Fruit fly (Drosophila melanogaster) whole organism: ENCODE results near the gene CG9269.
A peak's percentile ranks its signal among the peaks of the same experiment; 100 is the strongest.

ENCODE experiments used
- CG8478 ChIP-seq: fragments of >200 bp; optimal IDR thresholded peaks from 2 replicates; lab custom pipeline; 2018; ENCODE audit warnings: inconsistent platforms
- Dll ChIP-seq: fragments of >200 bp; optimal IDR thresholded peaks from 2 replicates; lab custom pipeline; 2017
- EcR ChIP-seq, 2 experiments: fragments of >200 bp; optimal IDR thresholded peaks; 2 replicates each; lab custom pipeline; 2017; ENCODE audit warnings: missing biosample characterization in 2 of 2, missing genetic modification characterization in 2 of 2, missing genetic modification reagents in 2 of 2
- pan ChIP-seq: fragments of >200 bp; optimal IDR thresholded peaks from 2 replicates; lab custom pipeline; 2017
- psq ChIP-seq: fragments of >200 bp; optimal IDR thresholded peaks from 2 replicates; lab custom pipeline; 2017
- usp ChIP-seq: fragments of >200 bp; optimal IDR thresholded peaks from 2 replicates; lab custom pipeline; 2017; ENCODE audit warnings: missing biosample characterization, missing genetic modification characterization, mixed read lengths

CG9269 gene

DNA sequence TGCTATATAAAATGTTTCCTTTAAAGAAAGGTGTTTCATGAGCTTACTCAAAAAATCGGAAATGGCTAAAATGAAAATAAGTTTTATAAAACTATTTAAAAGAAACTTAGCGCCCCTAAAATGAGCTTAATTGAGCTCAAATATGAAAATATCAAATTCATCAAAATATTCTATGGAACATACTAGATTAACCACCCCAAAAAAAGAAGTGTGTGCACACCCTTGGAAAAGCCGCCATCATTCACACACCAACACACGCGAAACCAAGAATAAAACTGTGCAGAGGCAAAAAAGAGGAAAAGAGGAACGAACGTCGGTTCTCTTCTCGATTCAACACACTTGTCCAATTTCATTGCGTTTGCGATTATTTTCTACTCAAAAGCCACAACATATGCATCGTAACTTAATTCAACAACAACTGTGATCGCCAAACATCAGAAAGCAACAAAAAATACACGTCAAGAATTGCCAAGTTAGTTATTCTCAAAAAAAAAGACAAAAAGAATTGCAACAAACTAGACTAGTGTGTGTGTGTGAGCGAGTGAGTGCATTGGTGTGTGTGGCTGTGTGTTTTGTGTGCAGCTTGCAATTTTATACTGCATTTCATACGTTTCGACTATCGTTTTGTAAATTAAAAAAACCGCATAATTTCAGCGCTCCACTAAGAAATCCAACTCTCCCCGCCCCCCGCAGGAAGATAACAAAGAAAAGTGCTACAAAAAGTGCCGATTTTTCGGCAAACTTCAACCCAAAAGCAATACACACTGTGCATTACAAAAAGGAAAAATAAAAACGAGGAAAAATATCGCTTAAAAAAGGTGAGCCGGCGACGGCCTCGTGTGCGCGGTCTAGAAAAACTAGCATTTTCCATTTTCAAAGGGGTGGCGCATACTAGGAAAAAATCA is 31.3 kb downstream of the CG9269 start, which contains the start of gene rin:
Gene rin, plus strand, starts transcription at position 276 of the 905 bp plus-strand sequence.
- TF ChIP-seq EcR (GFP tag; optimal IDR thresholded peaks at IDR 0.05; lab: Kevin White, UChicago) (no peak), psq (lab: Kevin White, UChicago) (no peak), pan (lab: Kevin White, UChicago) (no peak), Dll (lab: Kevin White, UChicago) (no peak), usp (GFP tag; lab: Kevin White, UChicago) (no peak), CG8478 (no peak)

DNA sequence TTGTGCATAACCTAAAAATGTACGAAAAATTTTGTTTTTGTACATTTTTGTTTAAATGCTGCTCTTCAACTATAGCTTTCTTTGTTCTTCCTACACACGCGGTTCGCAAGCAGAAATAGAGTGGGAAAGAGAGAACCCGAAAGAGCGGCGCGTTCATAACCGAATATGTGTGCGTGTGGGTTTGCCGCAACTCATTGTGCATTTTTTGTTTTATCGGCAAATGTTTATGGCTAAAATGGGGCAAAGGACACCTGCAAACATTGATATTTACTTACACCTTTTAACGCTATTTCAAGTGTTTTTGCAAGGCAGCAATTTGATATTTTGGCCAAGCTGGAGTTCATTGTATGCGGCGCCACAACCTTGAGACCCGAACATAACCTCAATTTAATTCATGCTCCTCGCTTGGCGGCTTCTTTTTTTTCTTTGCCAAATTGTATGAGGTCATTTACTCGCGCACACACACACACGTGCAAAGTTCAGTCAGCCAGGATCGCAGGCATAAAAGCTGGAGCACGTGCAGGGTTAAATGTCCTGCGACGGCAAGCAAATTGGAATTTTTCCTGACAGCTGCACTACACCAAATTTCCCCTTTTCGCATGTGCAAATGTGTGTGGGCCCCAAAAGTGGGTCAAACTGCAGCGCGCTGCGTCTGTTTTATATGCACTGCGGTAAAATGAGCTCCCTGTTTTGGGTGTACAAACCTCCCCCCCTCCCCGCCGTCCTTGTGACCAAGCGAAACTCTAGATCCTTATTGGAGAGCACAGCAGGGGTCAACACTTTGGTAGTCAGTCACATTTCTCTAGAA is 32.2 kb downstream of the CG9269 start:
- TF ChIP-seq EcR (GFP tag; optimal IDR thresholded peaks at IDR 0.05; lab: Kevin White, UChicago) (peak in 1 of 2 experiments; percentile 71), Dll (lab: Kevin White, UChicago) (no peak)

DNA sequence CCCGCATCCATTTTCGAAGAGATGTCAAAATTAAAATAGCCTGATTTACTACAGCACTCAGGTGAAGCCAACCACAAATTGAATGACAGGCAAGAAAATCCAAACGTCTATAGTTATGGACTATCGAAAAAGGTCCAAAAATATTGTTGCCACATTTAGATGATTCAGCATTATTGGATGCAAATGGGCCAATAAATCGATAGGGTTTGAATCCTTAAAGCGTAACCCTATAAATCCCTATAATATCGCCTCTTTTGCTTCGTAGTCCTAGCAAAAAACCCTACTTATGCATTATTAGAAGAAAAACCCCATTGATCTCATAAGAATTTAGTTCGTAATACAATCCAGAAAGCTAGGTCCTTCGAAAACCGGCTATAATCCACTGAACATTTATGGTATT is 40.6 kb downstream of the CG9269 start, which contains the start of gene Rbp4:
Gene Rbp4, minus strand, starts transcription at position 101 of the 400 bp plus-strand sequence.
- no peak for TF ChIP-seq Dll (lab: Kevin White, UChicago)

DNA sequence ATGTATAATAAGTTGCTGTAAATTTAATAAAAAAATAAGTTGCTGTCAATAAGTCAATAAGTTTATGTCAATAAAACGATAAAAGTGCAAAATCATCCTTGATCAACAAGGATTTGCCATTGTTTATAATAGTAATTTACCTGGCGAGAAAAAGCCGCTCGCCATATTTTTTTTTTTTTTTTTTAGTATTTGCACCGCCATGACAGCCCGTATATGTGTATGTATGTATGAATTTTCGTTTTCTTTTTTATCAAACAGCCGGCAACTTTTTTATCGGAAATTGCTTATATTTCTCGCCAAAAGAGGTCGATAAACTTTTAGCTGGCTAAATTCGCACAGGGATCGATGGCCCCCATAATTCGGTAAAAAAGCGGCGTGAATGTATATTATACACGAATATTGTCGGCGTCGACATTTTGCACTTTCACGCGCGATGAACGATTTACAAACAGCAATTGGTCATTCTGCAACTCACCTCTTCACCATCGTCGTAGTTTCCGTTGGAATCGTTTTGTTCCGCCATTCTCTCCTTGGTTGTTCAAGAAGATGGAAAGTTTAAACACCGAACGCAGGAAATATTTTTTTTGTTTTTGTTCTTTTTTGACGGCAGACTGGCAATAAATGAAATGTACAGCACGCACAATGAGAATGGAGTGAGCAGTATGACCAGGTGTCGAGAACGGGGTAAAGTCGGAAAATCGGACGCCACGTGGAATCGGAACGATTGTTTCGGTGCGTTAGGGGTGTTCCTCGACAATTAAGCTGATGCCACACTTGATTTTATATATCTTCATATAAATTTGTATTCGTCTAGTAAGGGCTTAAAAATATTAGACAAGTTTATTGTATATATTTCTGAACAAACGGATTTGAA is 44.4 kb downstream of the CG9269 start, which contains the start of gene Hrb87F:
Gene Hrb87F, minus strand, starts transcription at position 667 of the 874 bp plus-strand sequence.
- TF ChIP-seq Dll (lab: Kevin White, UChicago) = no peak
- no peak for TF ChIP-seq CG8478
- TF ChIP-seq pan (lab: Kevin White, UChicago) = no peak
- TF ChIP-seq usp (GFP tag; lab: Kevin White, UChicago) = no peak
- TF ChIP-seq psq (lab: Kevin White, UChicago) = no peak
- no peak for TF ChIP-seq EcR (GFP tag; optimal IDR thresholded peaks at IDR 0.05; lab: Kevin White, UChicago)

DNA sequence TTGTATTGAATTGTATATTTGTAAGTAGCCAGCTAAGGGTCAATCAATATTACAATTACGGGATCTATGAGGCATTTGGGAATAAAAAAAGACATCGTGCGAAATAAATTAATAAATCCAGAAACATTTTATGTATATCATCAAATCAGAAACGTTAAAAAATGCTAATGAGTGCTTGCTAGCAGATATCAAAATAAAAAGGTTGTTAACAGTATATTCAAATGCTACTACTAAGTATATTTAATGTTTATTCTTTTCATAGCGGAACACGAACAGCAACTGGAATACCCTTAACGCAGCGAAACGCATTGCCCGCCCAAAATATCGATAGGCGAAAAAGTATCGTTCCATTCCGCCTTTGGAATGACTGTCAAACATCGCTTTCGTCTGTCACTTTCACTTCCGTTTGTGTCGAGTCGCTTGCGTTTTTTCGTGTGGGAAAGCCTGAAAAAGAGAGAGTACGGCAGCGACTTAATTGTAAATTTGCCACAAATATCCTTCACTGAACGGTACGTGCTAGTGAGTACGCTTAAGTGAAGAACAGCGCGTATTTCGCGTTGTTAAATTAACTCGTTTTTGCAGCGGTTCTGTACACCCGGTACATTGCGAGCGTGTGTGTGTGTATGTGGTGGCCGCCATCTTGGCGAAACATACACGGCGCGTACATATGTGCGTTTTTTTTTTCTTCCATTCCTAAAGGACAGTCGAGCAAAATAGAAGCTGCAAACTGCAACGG is 45.4 kb downstream of the CG9269 start, which contains the start of gene B52:
Gene B52, plus strand, starts transcription at position 388 of the 736 bp plus-strand sequence.
- TF ChIP-seq psq (lab: Kevin White, UChicago) = no peak
- no peak for TF ChIP-seq CG8478
- TF ChIP-seq Dll (lab: Kevin White, UChicago) = no peak
- TF ChIP-seq EcR (GFP tag; optimal IDR thresholded peaks at IDR 0.05; lab: Kevin White, UChicago) = no peak
- TF ChIP-seq usp (GFP tag; lab: Kevin White, UChicago) = no peak
- TF ChIP-seq pan (lab: Kevin White, UChicago) = no peak

DNA sequence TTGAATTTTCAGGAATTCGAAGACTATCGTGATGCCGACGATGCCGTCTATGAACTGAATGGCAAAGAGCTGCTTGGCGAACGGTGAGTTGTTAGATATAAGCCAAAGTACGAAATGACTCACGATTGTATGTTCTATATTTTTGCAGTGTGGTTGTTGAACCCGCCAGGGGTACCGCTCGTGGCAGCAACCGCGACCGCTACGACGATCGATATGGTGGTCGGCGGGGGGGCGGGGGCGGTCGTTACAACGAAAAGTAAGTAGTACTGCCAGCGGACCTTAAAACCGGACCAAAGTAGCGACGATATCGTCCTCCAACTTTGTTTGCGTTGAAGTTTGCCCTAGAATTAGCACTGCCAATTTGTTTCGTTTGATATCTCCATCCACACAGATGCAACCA is 46.4 kb downstream of the CG9269 start:
- TF ChIP-seq Dll (lab: Kevin White, UChicago) (no peak), pan (lab: Kevin White, UChicago) (no peak), EcR (GFP tag; optimal IDR thresholded peaks at IDR 0.05; lab: Kevin White, UChicago) (no peak), usp (GFP tag; lab: Kevin White, UChicago) (no peak), CG8478 (no peak), psq (lab: Kevin White, UChicago) (no peak)

DNA sequence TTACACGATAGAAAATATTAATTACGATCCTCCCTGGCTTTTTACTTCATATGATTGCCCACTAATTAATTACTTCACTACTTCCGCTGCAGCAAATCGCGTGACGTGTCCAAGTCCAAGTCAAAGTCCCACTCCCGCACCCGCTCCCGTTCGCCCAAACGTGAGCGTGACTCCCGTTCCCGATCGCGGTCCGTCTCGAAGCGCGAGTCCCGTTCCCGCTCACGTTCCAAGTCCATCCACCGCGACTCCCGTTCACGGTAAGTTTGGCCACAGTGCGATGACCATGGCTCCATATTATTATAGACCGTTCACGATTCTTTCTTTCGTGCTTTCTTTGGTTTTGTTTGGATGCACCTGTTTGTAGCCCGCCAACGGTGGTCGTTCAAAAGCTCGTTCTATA is 50.3 kb downstream of the CG9269 start:
- TF ChIP-seq psq (lab: Kevin White, UChicago) (no peak), pan (lab: Kevin White, UChicago) (no peak), Dll (lab: Kevin White, UChicago) (no peak), EcR (GFP tag; optimal IDR thresholded peaks at IDR 0.05; lab: Kevin White, UChicago) (no peak), usp (GFP tag; lab: Kevin White, UChicago) (no peak), CG8478 (no peak)
